Worm (Caenorhabditis elegans) whole organism, L4 larva: ENCODE measurements around the gene ttr-16.

Source experiments
- R02D3.7 ChIP-seq: fragments of 150-350 bp; sonication (generic microtip); optimal IDR thresholded peaks from 3 replicates; lab custom pipeline; 2014; ENCODE audit warnings: missing biosample characterization, missing genetic modification characterization
- aly-2 ChIP-seq: sonication (generic microtip); optimal IDR thresholded peaks from 2 replicates; lab custom pipeline; 2018; ENCODE audit warnings: missing biosample characterization, missing genetic modification characterization
- lin-15B ChIP-seq: fragments of 150-350 bp; sonication (generic microtip); optimal IDR thresholded peaks from 3 replicates; lab custom pipeline; 2014; ENCODE audit warnings: missing biosample characterization, missing genetic modification characterization
- lir-3 ChIP-seq: sonication (generic microtip); optimal IDR thresholded peaks from 2 replicates; lab custom pipeline; 2016; ENCODE audit warnings: mild to moderate bottlenecking, missing genetic modification characterization, missing compliant biosample characterization
- mdl-1 ChIP-seq, 2 experiments: fragments of 150-350 bp in 1 of 2; sonication (generic microtip) in 1 of 2; optimal IDR thresholded peaks; 2 replicates each; lab custom pipeline; 2014 to 2017; ENCODE audit warnings: missing biosample characterization in 2 of 2, missing genetic modification characterization in 2 of 2
- mdt-29 ChIP-seq: fragments of 200-800 bp; sonication (Bioruptor generic); IDR thresholded peaks from 2 replicates; pipeline ENCODE4 v1.3.6; 2022; ENCODE audit warnings: missing genetic modification reagents, missing genetic modification characterization, missing compliant biosample characterization
- unc-130 ChIP-seq: sonication (generic microtip); optimal IDR thresholded peaks from 2 replicates; lab custom pipeline; 2016; ENCODE audit warnings: missing genetic modification reagents, missing genetic modification characterization, missing compliant biosample characterization
- unc-39 ChIP-seq: sonication (generic microtip); optimal IDR thresholded peaks from 2 replicates; lab custom pipeline; 2017; ENCODE audit warnings: missing biosample characterization, missing genetic modification characterization
- zip-2 ChIP-seq: fragments of 150-350 bp; optimal IDR thresholded peaks from 2 replicates; lab custom pipeline; 2014; ENCODE audit warnings: missing biosample characterization, missing genetic modification characterization

- TF ChIP-seq lin-15B (tag; lab: Kevin White, UChicago) = no peak
- no peak for TF ChIP-seq unc-39 (tag; lab: Kevin White, UChicago)
- no peak for TF ChIP-seq R02D3.7 (tag; lab: Kevin White, UChicago)
- TF ChIP-seq mdl-1 (tag; optimal IDR thresholded peaks at IDR 0.05; lab: Kevin White, UChicago) = no peak
- no peak for TF ChIP-seq aly-2 (tag; lab: Kevin White, UChicago)
- TF ChIP-seq unc-130 (GFP tag; lab: Kevin White, UChicago) = no peak
- TF ChIP-seq zip-2 = no peak
- no peak for TF ChIP-seq lir-3
- no peak for TF ChIP-seq mdt-29 (GFP tag; lab: Robert Waterston, UW)
Measured at ce11 chrIV:11109771-11110170, 45.8 kb upstream of the ttr-16 start, which contains the start of gene pigk-1.
